Worm (Caenorhabditis elegans) whole organism, early embryonic: ENCODE measurements around the gene his-71.

Experiments
- F13C5.2 ChIP-seq: sonication (generic microtip); optimal IDR thresholded peaks from 2 replicates; lab custom pipeline; 2017; ENCODE audit warnings: mild to moderate bottlenecking, missing genetic modification characterization, inconsistent platforms, missing compliant biosample characterization
- ama-1 ChIP-seq: fragments of 150-350 bp; optimal IDR thresholded peaks from 2 replicates; lab custom pipeline; 2014
- ceh-13 ChIP-seq: fragments of 200-800 bp; sonication (Bioruptor generic); optimal IDR thresholded peaks from 2 replicates; lab custom pipeline; 2018; ENCODE audit warnings: mild to moderate bottlenecking, missing genetic modification characterization, missing compliant biosample characterization
- ets-7 ChIP-seq: sonication (generic microtip); optimal IDR thresholded peaks from 2 replicates; lab custom pipeline; 2016; ENCODE audit warnings: missing genotype, missing genetic modification characterization, missing compliant biosample characterization
- hmbx-1 ChIP-seq: sonication (generic microtip); optimal IDR thresholded peaks from 2 replicates; lab custom pipeline; 2016; ENCODE audit warnings: mild to moderate bottlenecking, missing genetic modification characterization, missing compliant biosample characterization
- hnd-1 ChIP-seq: sonication (generic microtip); optimal IDR thresholded peaks from 2 replicates; lab custom pipeline; 2016; ENCODE audit warnings: missing genetic modification characterization, missing compliant biosample characterization
- pes-1 ChIP-seq: fragments of 200-800 bp; sonication (Bioruptor generic); IDR thresholded peaks from 2 replicates; pipeline ENCODE4 v1.3.6; 2022; ENCODE audit warnings: missing genetic modification reagents, missing genetic modification characterization, missing compliant biosample characterization
- scrt-1 ChIP-seq: fragments of 200-800 bp; sonication (Bioruptor generic); IDR thresholded peaks from 2 replicates; pipeline ENCODE4 v1.3.6; 2022; ENCODE audit warnings: missing genetic modification characterization, missing compliant biosample characterization
- sea-1 ChIP-seq: fragments of 200-800 bp; sonication (Bioruptor generic); conservative IDR thresholded peaks from 2 replicates; pipeline ENCODE4 v1.3.6; 2022; ENCODE audit warnings: missing genetic modification characterization, missing compliant biosample characterization
- tbx-11 ChIP-seq: fragments of 200-800 bp; sonication (Bioruptor generic); IDR thresholded peaks from 2 replicates; pipeline ENCODE4 v1.3.6; 2022; ENCODE audit warnings: missing genetic modification characterization, missing compliant biosample characterization
- tbx-37 ChIP-seq: fragments of 200-800 bp; sonication (Bioruptor generic); conservative IDR thresholded peaks from 2 replicates; pipeline ENCODE4 v1.3.6; 2022; ENCODE audit warnings: missing genetic modification reagents, missing genetic modification characterization, missing compliant biosample characterization

DNA sequence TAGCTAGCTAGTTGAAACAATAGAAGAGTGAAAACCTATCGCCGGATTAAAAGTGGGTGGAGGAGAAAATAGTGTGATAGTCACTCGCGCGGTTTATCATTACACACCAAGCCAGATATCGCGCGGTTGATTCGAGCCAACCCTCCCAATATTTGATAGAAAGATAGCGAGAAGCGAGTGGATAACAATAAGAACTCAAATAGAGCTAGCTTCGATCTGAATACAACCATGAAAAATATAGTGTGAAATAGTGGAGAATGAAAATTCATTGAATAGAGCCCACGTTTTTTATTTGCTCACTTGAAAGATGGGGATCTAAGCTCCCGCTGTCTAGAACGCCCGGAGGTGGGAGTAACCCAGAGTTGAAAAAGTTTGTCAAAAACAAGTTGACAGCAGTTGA, 36.9 kb downstream of the his-71 start, which contains the start of gene tnt-3:
- TF ChIP-seq pes-1 (GFP tag; lab: Robert Waterston, UW): no peak
- no peak for TF ChIP-seq ama-1 (lab: Kevin White, UChicago)
- no peak for TF ChIP-seq ets-7 (tag; lab: Kevin White, UChicago)
- TF ChIP-seq sea-1 (GFP tag; lab: Robert Waterston, UW): no peak
- TF ChIP-seq ceh-13 (GFP tag; lab: Kevin White, UChicago): no peak
- TF ChIP-seq scrt-1 (GFP tag; lab: Robert Waterston, UW): no peak
- TF ChIP-seq F13C5.2 (tag; lab: Kevin White, UChicago): no peak
- no peak for TF ChIP-seq tbx-11 (GFP tag; lab: Robert Waterston, UW)
- no peak for TF ChIP-seq hmbx-1
- TF ChIP-seq hnd-1 (tag; lab: Kevin White, UChicago): no peak
- no peak for TF ChIP-seq tbx-37
